Worm (Caenorhabditis elegans) whole organism, L2 larva: Measurements from ENCODE around the gene zer-1.

ENCODE experiments used
- C34F6.9 ChIP-seq: fragments of 150-350 bp; optimal IDR thresholded peaks from 2 replicates; lab custom pipeline; 2014; ENCODE audit warnings: missing biosample characterization, missing genetic modification characterization
- F13H6.1 ChIP-seq: sonication (generic microtip); optimal IDR thresholded peaks from 2 replicates; lab custom pipeline; 2016; ENCODE audit warnings: missing genetic modification characterization, missing compliant biosample characterization
- R02D3.7 ChIP-seq: fragments of 150-350 bp; optimal IDR thresholded peaks from 2 replicates; lab custom pipeline; 2014; ENCODE audit warnings: missing biosample characterization, missing genetic modification characterization
- Y55F3AM.14 ChIP-seq: fragments of 200-800 bp; sonication (Bioruptor generic); optimal IDR thresholded peaks from 2 replicates; lab custom pipeline; 2018; ENCODE audit warnings: mild to moderate bottlenecking, missing genetic modification characterization, missing compliant biosample characterization
- ZK546.5 ChIP-seq: sonication (generic microtip); optimal IDR thresholded peaks from 2 replicates; lab custom pipeline; 2017; ENCODE audit warnings: missing biosample characterization, missing genetic modification characterization
- alr-1 ChIP-seq: fragments of 150-350 bp; optimal IDR thresholded peaks from 2 replicates; lab custom pipeline; 2014; ENCODE audit warnings: missing biosample characterization, missing genetic modification characterization
- ama-1 ChIP-seq: fragments of 150-350 bp; optimal IDR thresholded peaks from 2 replicates; lab custom pipeline; 2018; ENCODE audit warnings: inconsistent platforms
- blmp-1 ChIP-seq: sonication (generic microtip); optimal IDR thresholded peaks from 2 replicates; lab custom pipeline; 2017; ENCODE audit warnings: missing genetic modification characterization, mild to moderate bottlenecking, missing compliant biosample characterization, antibody characterized with exemption, moderate library complexity; ENCODE audit not compliant: insufficient read depth
- ceh-82 ChIP-seq: fragments of 150-350 bp; optimal IDR thresholded peaks from 2 replicates; lab custom pipeline; 2014; ENCODE audit warnings: missing biosample characterization, missing genetic modification characterization
- crh-2 ChIP-seq: sonication (generic microtip); optimal IDR thresholded peaks from 2 replicates; lab custom pipeline; 2017; ENCODE audit warnings: missing biosample characterization, missing genetic modification characterization
- dmd-4 ChIP-seq: sonication (generic microtip); optimal IDR thresholded peaks from 2 replicates; lab custom pipeline; 2017; ENCODE audit warnings: missing biosample characterization, missing genetic modification characterization
- egl-27 ChIP-seq: sonication (generic microtip); optimal IDR thresholded peaks from 3 replicates; lab custom pipeline; 2017; ENCODE audit warnings: missing biosample characterization, missing genetic modification reagents, missing genetic modification characterization
- elt-1 ChIP-seq: fragments of 150-350 bp; optimal IDR thresholded peaks from 2 replicates; lab custom pipeline; 2014; ENCODE audit warnings: missing biosample characterization, missing genetic modification characterization
- fos-1 ChIP-seq: fragments of 150-350 bp; optimal IDR thresholded peaks from 2 replicates; lab custom pipeline; 2014; ENCODE audit warnings: missing biosample characterization, missing genetic modification characterization
- gmeb-1 ChIP-seq: fragments of 150-350 bp; optimal IDR thresholded peaks from 2 replicates; lab custom pipeline; 2014; ENCODE audit warnings: missing biosample characterization, missing genetic modification characterization
- lin-11 ChIP-seq: fragments of 150-350 bp; sonication (generic microtip); optimal IDR thresholded peaks from 2 replicates; lab custom pipeline; 2014; ENCODE audit warnings: missing biosample characterization, missing genetic modification characterization, inconsistent platforms, mixed read lengths
- lin-13 ChIP-seq: fragments of 150-350 bp; optimal IDR thresholded peaks from 2 replicates; lab custom pipeline; 2014; ENCODE audit warnings: missing biosample characterization, missing genetic modification reagents, missing genetic modification characterization
- lsy-2 ChIP-seq, 2 experiments: fragments of 150-350 bp in 1 of 2; sonication (generic microtip) in 1 of 2; optimal IDR thresholded peaks; 2 replicates each; lab custom pipeline; 2014 to 2017; ENCODE audit warnings: missing biosample characterization in 2 of 2, missing genetic modification characterization in 2 of 2
- mab-5 ChIP-seq: fragments of 150-350 bp; optimal IDR thresholded peaks from 2 replicates; lab custom pipeline; 2014; ENCODE audit warnings: missing biosample characterization, missing genetic modification characterization
- mdl-1 ChIP-seq, 2 experiments: fragments of 150-350 bp in 1 of 2; sonication (generic microtip) in 1 of 2; optimal IDR thresholded peaks; 2 replicates each; lab custom pipeline; 2017; ENCODE audit warnings: missing biosample characterization in 2 of 2, missing genetic modification characterization in 2 of 2
- nhr-10 ChIP-seq: sonication (generic microtip); optimal IDR thresholded peaks from 2 replicates; lab custom pipeline; 2017; ENCODE audit warnings: missing biosample characterization, missing genetic modification characterization
- nhr-11 ChIP-seq: fragments of 150-350 bp; optimal IDR thresholded peaks from 2 replicates; lab custom pipeline; 2014; ENCODE audit warnings: missing biosample characterization, missing genetic modification characterization
- nhr-129 ChIP-seq: fragments of 150-350 bp; optimal IDR thresholded peaks from 2 replicates; lab custom pipeline; 2014; ENCODE audit warnings: missing biosample characterization, missing genetic modification characterization
- nhr-21 ChIP-seq: fragments of 150-350 bp; optimal IDR thresholded peaks from 2 replicates; lab custom pipeline; 2014; ENCODE audit warnings: missing biosample characterization, missing genetic modification characterization
- nhr-23 ChIP-seq: fragments of 150-350 bp; optimal IDR thresholded peaks from 2 replicates; lab custom pipeline; 2014; ENCODE audit warnings: missing biosample characterization, missing genetic modification reagents, missing genetic modification characterization
- nhr-237 ChIP-seq: fragments of 150-350 bp; optimal IDR thresholded peaks from 2 replicates; lab custom pipeline; 2014; ENCODE audit warnings: missing biosample characterization, missing genetic modification characterization
- nhr-25 ChIP-seq: fragments of 150-350 bp; sonication (generic microtip); optimal IDR thresholded peaks from 3 replicates; lab custom pipeline; 2014; ENCODE audit warnings: missing biosample characterization, missing genetic modification characterization
- nhr-6 ChIP-seq: fragments of 150-350 bp; optimal IDR thresholded peaks from 2 replicates; lab custom pipeline; 2014; ENCODE audit warnings: missing biosample characterization, missing genetic modification characterization
- nhr-77 ChIP-seq: fragments of 150-350 bp; optimal IDR thresholded peaks from 2 replicates; lab custom pipeline; 2014; ENCODE audit warnings: missing biosample characterization, missing genetic modification characterization
- peb-1 ChIP-seq: fragments of 150-350 bp; optimal IDR thresholded peaks from 2 replicates; lab custom pipeline; 2014; ENCODE audit warnings: missing biosample characterization, missing genetic modification characterization
- skn-1 ChIP-seq: sonication (generic microtip); optimal IDR thresholded peaks from 2 replicates; lab custom pipeline; 2017; ENCODE audit warnings: missing biosample characterization, missing genetic modification characterization
- sma-3 ChIP-seq: sonication (generic microtip); optimal IDR thresholded peaks from 2 replicates; lab custom pipeline; 2016; ENCODE audit warnings: missing genetic modification reagents, missing genetic modification characterization, missing compliant biosample characterization
- sma-9 ChIP-seq, 2 experiments: fragments of 150-350 bp in 1 of 2; sonication (generic microtip) in 1 of 2; optimal IDR thresholded peaks; 2 replicates each; lab custom pipeline; 2014 to 2016; ENCODE audit warnings: missing genetic modification characterization in 2 of 2, mild to moderate bottlenecking in 1 of 2, missing biosample characterization in 1 of 2, missing compliant biosample characterization in 1 of 2, missing genetic modification reagents in 1 of 2, moderate library complexity in 1 of 2
- unc-39 ChIP-seq: fragments of 150-350 bp; optimal IDR thresholded peaks from 2 replicates; lab custom pipeline; 2014; ENCODE audit warnings: missing biosample characterization, missing genetic modification characterization
- unc-55 ChIP-seq: fragments of 150-350 bp; sonication (generic microtip); optimal IDR thresholded peaks from 3 replicates; lab custom pipeline; 2014; ENCODE audit warnings: missing biosample characterization, missing genetic modification reagents, missing genetic modification characterization
- ztf-1 ChIP-seq: fragments of 200-800 bp; sonication (Bioruptor generic); conservative IDR thresholded peaks from 2 replicates; pipeline ENCODE4 v1.3.6; 2022; ENCODE audit warnings: missing genetic modification characterization, missing compliant biosample characterization
- ztf-11 ChIP-seq: sonication (generic microtip); optimal IDR thresholded peaks from 2 replicates; lab custom pipeline; 2017; ENCODE audit warnings: missing biosample characterization, missing genetic modification characterization
- ztf-4 ChIP-seq: fragments of 150-350 bp; optimal IDR thresholded peaks from 2 replicates; lab custom pipeline; 2014; ENCODE audit warnings: missing biosample characterization, missing genetic modification characterization

The zer-1 gene

ce11 chrIII:843999-844398 is 42.6 kb downstream of the zer-1 start:
- no peak for TF ChIP-seq F13H6.1 (tag; lab: Kevin White, UChicago)
- TF ChIP-seq nhr-23 (tag; lab: Kevin White, UChicago), result no peak
- TF ChIP-seq fos-1 (tag; lab: Kevin White, UChicago), result peak; percentile 68
- peak; percentile 3 for TF ChIP-seq lin-11 (tag; lab: Kevin White, UChicago)
- TF ChIP-seq nhr-25 (tag; lab: Kevin White, UChicago), result peak; percentile 35
- no peak for TF ChIP-seq ZK546.5 (tag; lab: Kevin White, UChicago)
- TF ChIP-seq C34F6.9 (tag; lab: Kevin White, UChicago), result peak; percentile 19
- TF ChIP-seq nhr-129 (tag; lab: Kevin White, UChicago), result peak; percentile 51
- TF ChIP-seq mdl-1 (tag; optimal IDR thresholded peaks at IDR 0.05; lab: Kevin White, UChicago), result no peak
- peak; percentile 71 for TF ChIP-seq nhr-21 (tag; lab: Kevin White, UChicago)
- TF ChIP-seq sma-9 (GFP tag; optimal IDR thresholded peaks at IDR 0.05; lab: Kevin White, UChicago), result peak; percentile 65
- TF ChIP-seq sma-9 (tag; optimal IDR thresholded peaks at IDR 0.05; lab: Kevin White, UChicago), result no peak
- TF ChIP-seq lsy-2 (tag; optimal IDR thresholded peaks at IDR 0.05; lab: Kevin White, UChicago), result peak in 1 of 2 experiments; percentile 18

ce11 chrIII:842630-843029 is 44.0 kb downstream of the zer-1 start, which contains the start of gene far-8:
Gene far-8 (plus strand): TSS chrIII:842930.
- TF ChIP-seq ztf-4 (tag; lab: Kevin White, UChicago), result no peak
- TF ChIP-seq sma-3 (GFP tag; lab: Kevin White, UChicago), result no peak
- no peak for TF ChIP-seq ceh-82 (tag; lab: Kevin White, UChicago)
- no peak for TF ChIP-seq unc-55 (GFP tag; lab: Kevin White, UChicago)
- TF ChIP-seq R02D3.7, result no peak
- no peak for TF ChIP-seq nhr-25 (tag; lab: Kevin White, UChicago)
- no peak for TF ChIP-seq nhr-237 (tag; lab: Kevin White, UChicago)
- no peak for TF ChIP-seq ZK546.5 (tag; lab: Kevin White, UChicago)
- no peak for TF ChIP-seq ama-1 (lab: Kevin White, UChicago)
- TF ChIP-seq nhr-11 (tag; lab: Kevin White, UChicago), result no peak
- no peak for TF ChIP-seq dmd-4 (tag; lab: Kevin White, UChicago)
- TF ChIP-seq lin-11 (tag; lab: Kevin White, UChicago), result no peak
- TF ChIP-seq nhr-77 (tag; lab: Kevin White, UChicago), result no peak
- TF ChIP-seq mab-5 (tag; lab: Kevin White, UChicago), result no peak
- TF ChIP-seq elt-1 (tag; lab: Kevin White, UChicago), result no peak

- no peak for TF ChIP-seq lin-13 (GFP tag; lab: Kevin White, UChicago)
- TF ChIP-seq unc-55 (GFP tag; lab: Kevin White, UChicago), result no peak
- no peak for TF ChIP-seq mdl-1 (tag; optimal IDR thresholded peaks at IDR 0.05; lab: Kevin White, UChicago)
- TF ChIP-seq ceh-82 (tag; lab: Kevin White, UChicago), result no peak
- TF ChIP-seq mab-5 (tag; lab: Kevin White, UChicago), result no peak
- TF ChIP-seq blmp-1 (tag; lab: Kevin White, UChicago), result no peak
- TF ChIP-seq nhr-21 (tag; lab: Kevin White, UChicago), result no peak
- no peak for TF ChIP-seq alr-1 (tag; lab: Kevin White, UChicago)
- no peak for TF ChIP-seq lsy-2 (tag; optimal IDR thresholded peaks at IDR 0.05; lab: Kevin White, UChicago)
- no peak for TF ChIP-seq nhr-23 (tag; lab: Kevin White, UChicago)
- no peak for TF ChIP-seq dmd-4 (tag; lab: Kevin White, UChicago)
- TF ChIP-seq ztf-11, result no peak
- no peak for TF ChIP-seq peb-1 (tag; lab: Kevin White, UChicago)
Measured at ce11 chrIII:841177-841576, 45.4 kb downstream of the zer-1 start, which contains the start of gene K02F3.9. Gene K02F3.9 (minus strand): TSS chrIII:841366.

ce11 chrIII:839491-839890 is 47.1 kb downstream of the zer-1 start, which contains the start of gene dos-3:
Gene dos-3 (minus strand): TSS chrIII:839591.
- TF ChIP-seq Y55F3AM.14 (GFP tag; lab: Kevin White, UChicago) (no peak), R02D3.7 (no peak)

- TF ChIP-seq sma-9 (GFP tag; optimal IDR thresholded peaks at IDR 0.05; lab: Kevin White, UChicago) (peak; percentile 61), sma-9 (tag; optimal IDR thresholded peaks at IDR 0.05; lab: Kevin White, UChicago) (no peak), ZK546.5 (tag; lab: Kevin White, UChicago) (no peak), C34F6.9 (tag; lab: Kevin White, UChicago) (no peak), ztf-11 (no peak), blmp-1 (tag; lab: Kevin White, UChicago) (peak; percentile 10), crh-2 (tag; lab: Kevin White, UChicago) (peak; percentile 55), sma-3 (GFP tag; lab: Kevin White, UChicago) (peak; percentile 78), Y55F3AM.14 (GFP tag; lab: Kevin White, UChicago) (peak; percentile 97), dmd-4 (tag; lab: Kevin White, UChicago) (no peak), nhr-129 (tag; lab: Kevin White, UChicago) (peak; percentile 61), unc-39 (tag; lab: Kevin White, UChicago) (peak; percentile 74), mab-5 (tag; lab: Kevin White, UChicago) (peak; percentile 59), unc-55 (GFP tag; lab: Kevin White, UChicago) (peak; percentile 43), ztf-4 (tag; lab: Kevin White, UChicago) (peak; percentile 87), nhr-6 (tag; lab: Kevin White, UChicago) (peak; percentile 66), ama-1 (lab: Kevin White, UChicago) (peak; percentile 94), lsy-2 (tag; optimal IDR thresholded peaks at IDR 0.05; lab: Kevin White, UChicago) (peak; percentile 55 to 60), mdl-1 (tag; optimal IDR thresholded peaks at IDR 0.05; lab: Kevin White, UChicago) (peak; percentile 33 to 57), gmeb-1 (tag; lab: Kevin White, UChicago) (peak; percentile 33), ztf-1 (GFP tag; lab: Robert Waterston, UW) (no peak), lin-13 (GFP tag; lab: Kevin White, UChicago) (peak; percentile 63), nhr-10 (tag; lab: Kevin White, UChicago) (no peak), skn-1 (tag; lab: Kevin White, UChicago) (peak; percentile 38), ceh-82 (tag; lab: Kevin White, UChicago) (peak; percentile 20), nhr-25 (tag; lab: Kevin White, UChicago) (peak; percentile 76), egl-27 (peak; percentile 49)
Measured at ce11 chrIII:835713-836278, 50.8 kb downstream of the zer-1 start.
